Worm (Caenorhabditis elegans): Measurements from ENCODE around the gene ZC21.10.

Gene ZC21.10

ce11 chrIII:8491945-8492344 lies 37.9 kb upstream of the ZC21.10 start (continued):
- TF ChIP-seq madf-8 (GFP tag; conservative IDR thresholded peaks at IDR 0.05) = peak; percentile 54
- peak; percentile 55 for TF ChIP-seq xnd-1 (tag; optimal IDR thresholded peaks at IDR 0.05)
- TF ChIP-seq F10E7.11 (tag; optimal IDR thresholded peaks at IDR 0.05) = no peak

DNA sequence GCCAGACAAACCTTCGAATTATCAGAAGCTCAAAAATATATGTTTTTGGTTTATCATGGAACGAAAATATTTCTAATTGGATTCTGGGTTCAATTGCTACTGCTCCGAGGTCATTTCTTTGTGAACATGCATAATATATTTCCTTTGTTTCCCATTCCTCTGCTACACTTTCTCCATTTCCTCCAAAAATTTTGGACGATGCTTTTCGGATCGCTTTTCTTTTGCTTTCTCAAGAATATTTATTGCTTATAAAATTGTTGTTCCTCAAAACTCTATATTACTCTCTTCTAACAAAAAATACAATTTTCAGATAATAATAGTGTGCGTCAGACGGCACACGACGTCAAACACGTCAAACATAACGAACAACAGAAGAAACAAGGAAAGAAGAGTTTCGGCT lies 35.2 kb upstream of the ZC21.10 start, which contains the start of gene pac-1:
TSS of gene pac-1 (plus strand) at position 301 of the 400 bp plus-strand sequence.
- no peak for TF ChIP-seq D2030.7 (GFP tag; IDR thresholded peaks at IDR 0.05)
- TF ChIP-seq egl-44 (GFP tag; IDR thresholded peaks at IDR 0.05) = no peak
- TF ChIP-seq ceh-91 (GFP tag; IDR thresholded peaks at IDR 0.05) = no peak
- TF ChIP-seq lin-54 (GFP tag; optimal IDR thresholded peaks at IDR 0.05) = no peak
- TF ChIP-seq cebp-1 (GFP tag; IDR thresholded peaks at IDR 0.05) = no peak
- no peak for TF ChIP-seq cebp-1 (tag; optimal IDR thresholded peaks at IDR 0.05)
- TF ChIP-seq Y56A3A.18 (GFP tag; IDR thresholded peaks at IDR 0.05) = no peak
- no peak for TF ChIP-seq lin-26 (GFP tag; IDR thresholded peaks at IDR 0.05)
- no peak for TF ChIP-seq pha-4 (tag; optimal IDR thresholded peaks at IDR 0.05)
- no peak for TF ChIP-seq Y53F4B.3 (GFP tag; IDR thresholded peaks at IDR 0.05)
- TF ChIP-seq tbp1 (GFP tag; optimal IDR thresholded peaks at IDR 0.05) = no peak
- TF ChIP-seq K11D2.4 (GFP tag; IDR thresholded peaks at IDR 0.05) = no peak
- TF ChIP-seq tbx-9 (tag; optimal IDR thresholded peaks at IDR 0.05; ENCODE audit: borderline replicate concordance) = no peak
- TF ChIP-seq nhr-27 (tag; optimal IDR thresholded peaks at IDR 0.05) = no peak
- no peak for TF ChIP-seq him-1 (tag; optimal IDR thresholded peaks at IDR 0.05)
- TF ChIP-seq zim-3 (tag; optimal IDR thresholded peaks at IDR 0.05) = no peak
- TF ChIP-seq ceh-79 (tag; optimal IDR thresholded peaks at IDR 0.05) = no peak
- no peak for TF ChIP-seq ama-1 (optimal IDR thresholded peaks at IDR 0.05)
- no peak for TF ChIP-seq ama-1 (GFP tag; optimal IDR thresholded peaks at IDR 0.05)
- TF ChIP-seq F37B4.10 (GFP tag; IDR thresholded peaks at IDR 0.05) = no peak

ce11 chrIII:8503341-8503740 lies 26.5 kb upstream of the ZC21.10 start:
- TF ChIP-seq ekl-4 (GFP tag; IDR thresholded peaks at IDR 0.05) (no peak), sea-2 (GFP tag; IDR thresholded peaks at IDR 0.05) (no peak), F23B12.7 (tag; optimal IDR thresholded peaks at IDR 0.05; ENCODE audit: insufficient read depth) (no peak), K12H6.12 (tag; optimal IDR thresholded peaks at IDR 0.05) (no peak), nfyb-1 (GFP tag; IDR thresholded peaks at IDR 0.05) (no peak), lir-1 (GFP tag; conservative IDR thresholded peaks at IDR 0.05) (no peak), attf-6 (GFP tag; IDR thresholded peaks at IDR 0.05) (no peak), dpl-1 (GFP tag; optimal IDR thresholded peaks at IDR 0.05) (no peak), bed-1 (GFP tag; IDR thresholded peaks at IDR 0.05) (no peak), Y53G8AR.9 (GFP tag; conservative IDR thresholded peaks at IDR 0.05) (no peak), F37B4.10 (GFP tag; IDR thresholded peaks at IDR 0.05) (no peak), akir-1 (GFP tag; optimal IDR thresholded peaks at IDR 0.05) (no peak), madf-10 (tag; optimal IDR thresholded peaks at IDR 0.05) (no peak), ceh-79 (tag; optimal IDR thresholded peaks at IDR 0.05) (no peak)

ce11 chrIII:8504176-8504763 lies 25.6 kb upstream of the ZC21.10 start:
- TF ChIP-seq nhr-80 (tag; optimal IDR thresholded peaks at IDR 0.05) = no peak
- no peak for TF ChIP-seq F37B4.10 (GFP tag; IDR thresholded peaks at IDR 0.05)

Measured in whole organism, young adult.